Worm (Caenorhabditis elegans): ENCODE results near the gene srg-37.
A peak's percentile ranks its signal among the peaks of the same experiment; 100 is the strongest.

srg-37 gene

ce11 chrX:14214520-14215023 lies 20.3 kb downstream of the srg-37 start, which contains the start of gene K06G5.1:
Gene K06G5.1, plus strand, starts transcription at chrX:14214973.
- TF ChIP-seq nhr-90 (tag; optimal IDR thresholded peaks at IDR 0.05; ENCODE audit: poor library complexity) (peak; percentile 33), nhr-20 (tag; optimal IDR thresholded peaks at IDR 0.05) (peak; percentile 20), tbx-2 (tag; optimal IDR thresholded peaks at IDR 0.05) (no peak), snpc-4 (tag; optimal IDR thresholded peaks at IDR 0.05) (no peak), tlp-1 (tag; optimal IDR thresholded peaks at IDR 0.05) (peak; percentile 23), ama-1 (optimal IDR thresholded peaks at IDR 0.05) (no peak), ces-1 (GFP tag; optimal IDR thresholded peaks at IDR 0.05) (no peak), ztf-11 (tag; optimal IDR thresholded peaks at IDR 0.05) (no peak), unc-62 (GFP tag; optimal IDR thresholded peaks at IDR 0.05) (no peak), elt-2 (tag; optimal IDR thresholded peaks at IDR 0.05) (peak; percentile 98), nhr-28 (tag; optimal IDR thresholded peaks at IDR 0.05) (no peak), hpl-2 (GFP tag; optimal IDR thresholded peaks at IDR 0.05) (peak; percentile 14), pax-3 (tag; optimal IDR thresholded peaks at IDR 0.05) (peak; percentile 3), unc-30 (tag; optimal IDR thresholded peaks at IDR 0.05) (no peak), blmp-1 (tag; optimal IDR thresholded peaks at IDR 0.05) (no peak), ceh-63 (GFP tag; optimal IDR thresholded peaks at IDR 0.05) (no peak), pqm-1 (tag; optimal IDR thresholded peaks at IDR 0.05) (peak; percentile 80), dpl-1 (GFP tag; optimal IDR thresholded peaks at IDR 0.05) (no peak), mep-1 (tag; optimal IDR thresholded peaks at IDR 0.05) (no peak), lin-35 (GFP tag; optimal IDR thresholded peaks at IDR 0.05) (peak in 1 of 2 experiments; percentile 44), egl-27 (tag; optimal IDR thresholded peaks at IDR 0.05) (no peak)

DNA sequence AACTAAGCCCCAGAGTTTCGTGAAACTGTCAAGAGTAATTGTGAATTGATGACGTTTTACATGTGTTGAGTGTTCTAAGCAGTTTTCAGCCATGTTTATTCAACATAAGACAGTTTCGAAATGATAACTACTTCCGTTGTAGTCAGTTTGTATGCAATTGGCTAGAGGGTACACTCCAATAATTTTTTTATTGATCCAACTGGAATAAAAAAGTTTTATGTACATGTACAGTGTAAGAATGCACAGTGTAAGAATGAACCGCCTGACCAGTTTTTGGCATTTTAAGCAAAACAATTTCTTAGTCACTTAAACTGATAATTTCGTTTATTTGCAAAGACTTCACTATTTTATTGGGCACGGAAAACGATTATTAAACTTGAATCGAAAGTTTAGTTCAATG lies 21.5 kb downstream of the srg-37 start:
- no peak for TF ChIP-seq egl-13 (tag; optimal IDR thresholded peaks at IDR 0.05)
- TF ChIP-seq elt-2 (tag; optimal IDR thresholded peaks at IDR 0.05): peak; percentile 29

- TF ChIP-seq nhr-84 (tag; optimal IDR thresholded peaks at IDR 0.05) (no peak), pqm-1 (tag; optimal IDR thresholded peaks at IDR 0.05) (peak; percentile 46), elt-2 (tag; optimal IDR thresholded peaks at IDR 0.05) (peak; percentile 78), aly-2 (tag; optimal IDR thresholded peaks at IDR 0.05) (no peak), sptf-1 (tag; optimal IDR thresholded peaks at IDR 0.05) (no peak), blmp-1 (tag; optimal IDR thresholded peaks at IDR 0.05) (no peak), rnt-1 (tag; optimal IDR thresholded peaks at IDR 0.05) (no peak), zag-1 (tag; optimal IDR thresholded peaks at IDR 0.05) (no peak), ets-5 (GFP tag; IDR thresholded peaks at IDR 0.05) (no peak), nhr-19 (GFP tag; conservative IDR thresholded peaks at IDR 0.05) (no peak), ceh-90 (tag; optimal IDR thresholded peaks at IDR 0.05) (no peak), lin-14 (GFP tag; optimal IDR thresholded peaks at IDR 0.05) (no peak), pax-3 (tag; optimal IDR thresholded peaks at IDR 0.05) (no peak), tbx-2 (tag; optimal IDR thresholded peaks at IDR 0.05) (no peak), efl-1 (optimal IDR thresholded peaks at IDR 0.05) (no peak), efl-1 (GFP tag; optimal IDR thresholded peaks at IDR 0.05 in 1 of 2) (no peak), nhr-12 (tag; optimal IDR thresholded peaks at IDR 0.05) (no peak)
These were observed 26.9 kb downstream of the srg-37 start, which contains the start of gene ceh-37 for ce11 chrX:14207942-14208341. Gene ceh-37, minus strand, starts transcription at chrX:14208000.

DNA sequence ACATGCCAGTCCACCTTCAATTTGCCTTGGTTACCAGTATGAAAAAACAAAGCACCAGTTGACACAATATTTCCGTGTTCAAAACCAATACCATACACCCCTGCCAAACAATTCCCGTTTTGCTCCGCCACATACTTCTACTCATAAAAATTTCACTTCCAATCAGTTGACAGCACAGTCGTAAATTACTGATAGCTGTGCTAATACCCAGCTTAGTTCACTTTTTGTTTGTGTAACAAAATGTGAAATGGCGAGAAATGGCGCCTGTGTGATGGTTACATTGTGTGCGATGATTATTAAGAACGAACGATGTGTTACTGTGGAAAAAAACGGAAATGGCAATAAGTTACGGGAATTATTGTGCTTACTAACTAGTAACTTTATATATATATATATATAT lies 28.5 kb downstream of the srg-37 start:
- TF ChIP-seq lin-35 (GFP tag; optimal IDR thresholded peaks at IDR 0.05) (peak in 1 of 2 experiments; percentile 16), efl-1 (optimal IDR thresholded peaks at IDR 0.05) (no peak), efl-1 (GFP tag; optimal IDR thresholded peaks at IDR 0.05 in 1 of 2) (peak in 1 of 2 experiments; percentile 44), elt-2 (tag; optimal IDR thresholded peaks at IDR 0.05) (peak; percentile 49), ceh-8 (GFP tag; optimal IDR thresholded peaks at IDR 0.05) (no peak), tbx-2 (tag; optimal IDR thresholded peaks at IDR 0.05) (no peak), lin-15B (tag; optimal IDR thresholded peaks at IDR 0.05) (no peak), efl-3 (GFP tag; optimal IDR thresholded peaks at IDR 0.05) (no peak), skn-1 (tag; optimal IDR thresholded peaks at IDR 0.05) (no peak), sup-37 (GFP tag; optimal IDR thresholded peaks at IDR 0.05) (no peak), F16B12.6 (tag; optimal IDR thresholded peaks at IDR 0.05) (no peak), nhr-11 (tag; optimal IDR thresholded peaks at IDR 0.05) (no peak), mab-9 (GFP tag; IDR thresholded peaks at IDR 0.05) (no peak), aly-2 (tag; optimal IDR thresholded peaks at IDR 0.05) (no peak), fkh-10 (GFP tag; optimal IDR thresholded peaks at IDR 0.05) (no peak), nhr-77 (tag; optimal IDR thresholded peaks at IDR 0.05) (no peak), ztf-11 (tag; optimal IDR thresholded peaks at IDR 0.05) (no peak), xbp-1 (tag; optimal IDR thresholded peaks at IDR 0.05) (no peak), swsn-7 (tag; optimal IDR thresholded peaks at IDR 0.05) (no peak), blmp-1 (tag; optimal IDR thresholded peaks at IDR 0.05) (no peak), ces-1 (GFP tag; optimal IDR thresholded peaks at IDR 0.05) (no peak)
